Worm (Caenorhabditis elegans): ENCODE results near the gene C14C11.2.

- TF ChIP-seq F49E8.2 (tag; optimal IDR thresholded peaks at IDR 0.05; ENCODE audit: insufficient read depth) (no peak), zfh-2 (GFP tag; conservative IDR thresholded peaks at IDR 0.05) (no peak), F23B12.7 (tag; optimal IDR thresholded peaks at IDR 0.05; ENCODE audit: insufficient read depth) (no peak), bed-1 (GFP tag; IDR thresholded peaks at IDR 0.05) (no peak), rpc-1 (optimal IDR thresholded peaks at IDR 0.05) (no peak), rpc-1 (tag; optimal IDR thresholded peaks at IDR 0.05) (no peak), unc-62 (GFP tag; optimal IDR thresholded peaks at IDR 0.05) (no peak), lin-40 (tag; optimal IDR thresholded peaks at IDR 0.05) (no peak), ets-4 (GFP tag; optimal IDR thresholded peaks at IDR 0.05) (no peak), nhr-27 (tag; optimal IDR thresholded peaks at IDR 0.05) (no peak), ama-1 (optimal IDR thresholded peaks at IDR 0.05) (no peak), ama-1 (GFP tag; optimal IDR thresholded peaks at IDR 0.05) (no peak), gei-17 (GFP tag; optimal IDR thresholded peaks at IDR 0.05) (no peak), ztf-28 (GFP tag; IDR thresholded peaks at IDR 0.05) (no peak), snpc-4 (GFP tag; optimal IDR thresholded peaks at IDR 0.05) (no peak), snpc-4 (tag; optimal IDR thresholded peaks at IDR 0.05) (no peak)
Observed at ce11 chrV:5697581-5697980, 36.6 kb downstream of the C14C11.2 start.

Data from whole organism, young adult.